Fruit fly (Drosophila melanogaster): Measurements from ENCODE around the gene PDZ-GEF.
A peak's percentile ranks its signal among the peaks of the same experiment; 100 is the strongest.

The PDZ-GEF gene

dm6 chr2L:6323536-6324385 lies at the start of gene PDZ-GEF (continued):
- TF ChIP-seq CG15514 (GFP tag; optimal IDR thresholded peaks at IDR 0.05), result no peak
- TF ChIP-seq Dbx (GFP tag; IDR thresholded peaks at IDR 0.05), result peak; percentile 68; the same call in 2 of the 3 replicates
- peak; percentile 7 for TF ChIP-seq CG6854 (GFP tag; optimal IDR thresholded peaks at IDR 0.05)
- no peak for TF ChIP-seq BtbVII (GFP tag; optimal IDR thresholded peaks at IDR 0.05)
- peak; percentile 63 for TF ChIP-seq az2 (GFP tag; optimal IDR thresholded peaks at IDR 0.05)
- TF ChIP-seq B-H2 (GFP tag; optimal IDR thresholded peaks at IDR 0.05), result no peak
- peak; percentile 35 for TF ChIP-seq Hr3 (GFP tag; optimal IDR thresholded peaks at IDR 0.05)
- TF ChIP-seq ewg (GFP tag; optimal IDR thresholded peaks at IDR 0.05), result peak; percentile 53
- no peak for TF ChIP-seq CG43689 (GFP tag; IDR thresholded peaks at IDR 0.05)
- no peak for TF ChIP-seq danr (GFP tag; IDR thresholded peaks at IDR 0.05)
- TF ChIP-seq CG14050 (GFP tag; IDR thresholded peaks at IDR 0.05), result no peak
- no peak for TF ChIP-seq psq (GFP tag; optimal IDR thresholded peaks at IDR 0.05)
- peak; percentile 20 for TF ChIP-seq CG8388 (GFP tag; optimal IDR thresholded peaks at IDR 0.05)
- peak; percentile 47 for TF ChIP-seq Dek (tag; optimal IDR thresholded peaks at IDR 0.05)
- peak; percentile 66 for TF ChIP-seq CG11247 (GFP tag; IDR thresholded peaks at IDR 0.05)
- no peak for TF ChIP-seq Nf-YB (GFP tag; optimal IDR thresholded peaks at IDR 0.05)
- peak; percentile 28; the same call in 2 of the 3 replicates for TF ChIP-seq row (GFP tag; IDR thresholded peaks at IDR 0.05)
- no peak for TF ChIP-seq Eip74EF (GFP tag; optimal IDR thresholded peaks at IDR 0.05)
- peak; percentile 67; the same call in 2 of the 3 replicates for TF ChIP-seq ken (GFP tag; IDR thresholded peaks at IDR 0.05)
- no peak for TF ChIP-seq CG11695 (GFP tag; IDR thresholded peaks at IDR 0.05)
- peak; percentile 95 for TF ChIP-seq CG9797 (GFP tag; optimal IDR thresholded peaks at IDR 0.05)
- no peak for TF ChIP-seq toy (GFP tag; IDR thresholded peaks at IDR 0.05)
- no peak for TF ChIP-seq aop (GFP tag; IDR thresholded peaks at IDR 0.05)
- no peak for TF ChIP-seq CG8281 (tag; optimal IDR thresholded peaks at IDR 0.05)
- TF ChIP-seq CG4730 (GFP tag; IDR thresholded peaks at IDR 0.05), result no peak; the same call in 1 of the 2 replicates
- TF ChIP-seq ab (GFP tag; optimal IDR thresholded peaks at IDR 0.05), result no peak
- TF ChIP-seq Stat92E (GFP tag; optimal IDR thresholded peaks at IDR 0.05), result peak in 1 of 3 experiments; percentile 32
- TF ChIP-seq rib (GFP tag; IDR thresholded peaks at IDR 0.05), result no peak
- TF ChIP-seq slbo (GFP tag; IDR thresholded peaks at IDR 0.05), result peak; percentile 59; the same call in 1 of the 2 replicates
- TF ChIP-seq bab2 (GFP tag; optimal IDR thresholded peaks at IDR 0.05), result peak; percentile 51
- TF ChIP-seq CG18476 (GFP tag; optimal IDR thresholded peaks at IDR 0.05), result no peak
- no peak for TF ChIP-seq CG8924 (tag; optimal IDR thresholded peaks at IDR 0.05)
- TF ChIP-seq vvl (GFP tag; IDR thresholded peaks at IDR 0.05), result peak; percentile 82
- TF ChIP-seq CG3407 (GFP tag; optimal IDR thresholded peaks at IDR 0.05), result peak; percentile 33
- TF ChIP-seq Jarid2 (GFP tag; optimal IDR thresholded peaks at IDR 0.05), result peak; percentile 41
- TF ChIP-seq wek (GFP tag; optimal IDR thresholded peaks at IDR 0.05), result no peak
- no peak; the same call in 2 of the 3 replicates for TF ChIP-seq CG34224 (GFP tag; IDR thresholded peaks at IDR 0.05; ENCODE audit: partially characterized antibody)
- TF ChIP-seq CG1792 (GFP tag; optimal IDR thresholded peaks at IDR 0.05), result no peak
- peak; percentile 46 for TF ChIP-seq Atf-2 (GFP tag; optimal IDR thresholded peaks at IDR 0.05)

All from whole organism, embryonic.